Fruit fly (Drosophila melanogaster): ENCODE results near the gene Hsp23.

Hsp23 gene

dm6 chr3L:9364131-9364530 lies 17.6 kb upstream of the Hsp23 start, which contains the start of gene mRRF1:
TSS of gene mRRF1 (plus strand) at chr3L:9364350.
- TF ChIP-seq vri (GFP tag; optimal IDR thresholded peaks at IDR 0.05) = no peak
- TF ChIP-seq CG6808 (GFP tag; optimal IDR thresholded peaks at IDR 0.05) = no peak
- TF ChIP-seq Blimp-1 (GFP tag; optimal IDR thresholded peaks at IDR 0.05) = no peak
- TF ChIP-seq achi (GFP tag; optimal IDR thresholded peaks at IDR 0.05) = peak; percentile 58
- no peak for TF ChIP-seq Lpt (GFP tag; optimal IDR thresholded peaks at IDR 0.05)
- TF ChIP-seq fd59A (GFP tag; optimal IDR thresholded peaks at IDR 0.05) = no peak
- no peak for TF ChIP-seq esn (GFP tag; optimal IDR thresholded peaks at IDR 0.05)
- no peak for TF ChIP-seq CG8632 (GFP tag; optimal IDR thresholded peaks at IDR 0.05)
- TF ChIP-seq CG7368 (GFP tag; optimal IDR thresholded peaks at IDR 0.05) = no peak
- TF ChIP-seq svp (GFP tag) = no peak
- TF ChIP-seq Eip93F (GFP tag; optimal IDR thresholded peaks at IDR 0.05) = peak; percentile 15
- TF ChIP-seq Ets21C (GFP tag; optimal IDR thresholded peaks at IDR 0.05) = no peak
- TF ChIP-seq CG6276 (GFP tag; optimal IDR thresholded peaks at IDR 0.05) = no peak
- no peak for TF ChIP-seq CG1621 (tag; optimal IDR thresholded peaks at IDR 0.05)
- no peak for TF ChIP-seq Hr38 (GFP tag; optimal IDR thresholded peaks at IDR 0.05)
- no peak for TF ChIP-seq CG6163 (GFP tag; IDR thresholded peaks at IDR 0.05)

- TF ChIP-seq achi (GFP tag; optimal IDR thresholded peaks at IDR 0.05) (peak; percentile 2), cyc (GFP tag; optimal IDR thresholded peaks at IDR 0.05) (peak; percentile 30), ss (GFP tag; optimal IDR thresholded peaks at IDR 0.05) (no peak), CG3919 (GFP tag; optimal IDR thresholded peaks at IDR 0.05) (no peak), CG1621 (tag; optimal IDR thresholded peaks at IDR 0.05) (no peak), Ets21C (GFP tag; optimal IDR thresholded peaks at IDR 0.05) (no peak), CG6276 (GFP tag; optimal IDR thresholded peaks at IDR 0.05) (no peak), CG15336 (GFP tag; IDR thresholded peaks at IDR 0.05) (no peak), fd85E (GFP tag; optimal IDR thresholded peaks at IDR 0.05) (no peak), svp (GFP tag) (peak; percentile 64), CG8632 (GFP tag; optimal IDR thresholded peaks at IDR 0.05) (no peak), CG31627 (GFP tag; optimal IDR thresholded peaks at IDR 0.05) (peak; percentile 26), Gug (GFP tag; IDR thresholded peaks at IDR 0.05) (no peak), Eip78C (GFP tag) (peak; percentile 77), Ets96B (tag; optimal IDR thresholded peaks at IDR 0.05) (no peak), CG8119 (GFP tag; IDR thresholded peaks at IDR 0.05) (no peak), Eip93F (GFP tag; optimal IDR thresholded peaks at IDR 0.05) (peak; percentile 30), fkh (GFP tag; optimal IDR thresholded peaks at IDR 0.05) (peak; percentile 11), CG9139 (GFP tag; optimal IDR thresholded peaks at IDR 0.05) (no peak), Sox15 (GFP tag; optimal IDR thresholded peaks at IDR 0.05) (no peak), Hr4 (GFP tag; optimal IDR thresholded peaks at IDR 0.05) (no peak), Hr39 (GFP tag; optimal IDR thresholded peaks at IDR 0.05) (no peak), CG3032 (tag; optimal IDR thresholded peaks at IDR 0.05) (peak; percentile 24), CG6163 (GFP tag; IDR thresholded peaks at IDR 0.05) (peak; percentile 69), CG11902 (GFP tag; optimal IDR thresholded peaks at IDR 0.05) (peak; percentile 4), OdsH (GFP tag; optimal IDR thresholded peaks at IDR 0.05) (no peak), esn (GFP tag; optimal IDR thresholded peaks at IDR 0.05) (peak; percentile 62), Met (GFP tag; optimal IDR thresholded peaks at IDR 0.05) (no peak), vri (GFP tag; optimal IDR thresholded peaks at IDR 0.05) (no peak), Lpt (GFP tag; optimal IDR thresholded peaks at IDR 0.05) (no peak), lz (GFP tag; optimal IDR thresholded peaks at IDR 0.05) (peak; percentile 38), Blimp-1 (GFP tag; optimal IDR thresholded peaks at IDR 0.05) (no peak), Eip75B (GFP tag; optimal IDR thresholded peaks at IDR 0.05) (no peak), topi (GFP tag; optimal IDR thresholded peaks at IDR 0.05) (no peak), acj6 (GFP tag; optimal IDR thresholded peaks at IDR 0.05) (no peak), CG10631 (GFP tag; optimal IDR thresholded peaks at IDR 0.05) (no peak), eg (GFP tag; IDR thresholded peaks at IDR 0.05) (0 out of 3 replicates have a peak, but pooled peaks have one; percentile 16)
Measured at dm6 chr3L:9366850-9367430, 14.7 kb upstream of the Hsp23 start, which contains the start of the genes Klp67A and CG4452. TSS of gene Klp67A (minus strand) at chr3L:9367046. TSS of gene CG4452 (plus strand) at chr3L:9367377.
